Worm (Caenorhabditis elegans) whole organism, mixed stage, embryonic: ENCODE results near the gene F53F8.4.

Source experiments
- M03D4.4 ChIP-seq: sonication (generic microtip); optimal IDR thresholded peaks from 2 replicates; lab custom pipeline; 2017; ENCODE audit warnings: mild to moderate bottlenecking, missing genetic modification characterization, missing compliant biosample characterization
- bed-3 ChIP-seq: fragments of 200-800 bp; sonication (Bioruptor generic); optimal IDR thresholded peaks from 3 replicates; lab custom pipeline; 2018; ENCODE audit warnings: mild to moderate bottlenecking, missing genetic modification characterization, moderate library complexity, missing compliant biosample characterization
- blmp-1 ChIP-seq: fragments of 150-350 bp; optimal IDR thresholded peaks from 2 replicates; lab custom pipeline; 2014; ENCODE audit warnings: missing biosample characterization, missing genetic modification characterization
- ceh-39 ChIP-seq: fragments of 150-350 bp; optimal IDR thresholded peaks from 2 replicates; lab custom pipeline; 2014; ENCODE audit warnings: missing biosample characterization, missing genetic modification characterization
- ceh-43 ChIP-seq: fragments of 200-800 bp; sonication (Bioruptor generic); optimal IDR thresholded peaks from 2 replicates; lab custom pipeline; 2018; ENCODE audit warnings: mild to moderate bottlenecking, missing genetic modification characterization, moderate library complexity, missing compliant biosample characterization
- ceh-83 ChIP-seq: fragments of 200-800 bp; sonication (Bioruptor generic); optimal IDR thresholded peaks from 2 replicates; lab custom pipeline; 2018; ENCODE audit warnings: mild to moderate bottlenecking, missing genetic modification characterization, missing compliant biosample characterization
- ces-1 ChIP-seq: fragments of 150-350 bp; optimal IDR thresholded peaks from 2 replicates; lab custom pipeline; 2014; ENCODE audit warnings: missing biosample characterization, missing genetic modification reagents, missing genetic modification characterization
- cnd-1 ChIP-seq: fragments of 200-800 bp; sonication (Bioruptor generic); optimal IDR thresholded peaks from 2 replicates; lab custom pipeline; 2018; ENCODE audit warnings: mild to moderate bottlenecking, missing genetic modification characterization, missing compliant biosample characterization
- drap-1 ChIP-seq: fragments of 200-800 bp; sonication (Bioruptor generic); optimal IDR thresholded peaks from 3 replicates; lab custom pipeline; 2018; ENCODE audit warnings: mild to moderate bottlenecking, missing genetic modification characterization, missing compliant biosample characterization
- elt-1 ChIP-seq: sonication (generic microtip); optimal IDR thresholded peaks from 2 replicates; lab custom pipeline; 2017; ENCODE audit warnings: missing genetic modification characterization, mild to moderate bottlenecking, missing compliant biosample characterization, antibody characterized with exemption, moderate library complexity, borderline replicate concordance; ENCODE audit not compliant: insufficient read depth
- elt-3 ChIP-seq: fragments of 150-350 bp; optimal IDR thresholded peaks from 2 replicates; lab custom pipeline; 2014; ENCODE audit warnings: missing biosample characterization, missing genetic modification characterization
- flh-1 ChIP-seq: fragments of 200-800 bp; sonication (Bioruptor generic); optimal IDR thresholded peaks from 2 replicates; lab custom pipeline; 2018; ENCODE audit warnings: mild to moderate bottlenecking, missing genetic modification characterization, moderate library complexity, missing compliant biosample characterization
- ham-2 ChIP-seq: fragments of 200-800 bp; sonication (Bioruptor generic); optimal IDR thresholded peaks from 2 replicates; lab custom pipeline; 2018; ENCODE audit warnings: mild to moderate bottlenecking, missing genetic modification characterization, missing compliant biosample characterization
- hlh-1 ChIP-seq: fragments of 150-350 bp; optimal IDR thresholded peaks from 2 replicates; lab custom pipeline; 2014; ENCODE audit warnings: missing biosample characterization, missing genetic modification reagents, missing genetic modification characterization
- lin-13 ChIP-seq: fragments of 150-350 bp; optimal IDR thresholded peaks from 2 replicates; lab custom pipeline; 2014; ENCODE audit warnings: missing biosample characterization, missing genetic modification characterization
- lin-32 ChIP-seq: fragments of 200-800 bp; sonication (Bioruptor generic); optimal IDR thresholded peaks from 2 replicates; lab custom pipeline; 2018; ENCODE audit warnings: mild to moderate bottlenecking, missing genetic modification characterization, missing compliant biosample characterization
- lsy-2 ChIP-seq: fragments of 150-350 bp; optimal IDR thresholded peaks from 2 replicates; lab custom pipeline; 2014; ENCODE audit warnings: missing biosample characterization, missing genetic modification characterization
- mab-5 ChIP-seq: fragments of 150-350 bp; optimal IDR thresholded peaks from 2 replicates; lab custom pipeline; 2014; ENCODE audit warnings: missing biosample characterization, missing genetic modification characterization
- mep-1 ChIP-seq: fragments of 150-350 bp; optimal IDR thresholded peaks from 2 replicates; lab custom pipeline; 2017; ENCODE audit warnings: missing biosample characterization, missing genetic modification reagents, missing genetic modification characterization, inconsistent platforms
- mls-2 ChIP-seq: sonication (generic microtip); optimal IDR thresholded peaks from 2 replicates; lab custom pipeline; 2016; ENCODE audit warnings: mild to moderate bottlenecking, missing genetic modification characterization, moderate library complexity, missing compliant biosample characterization
- nhr-12 ChIP-seq: fragments of 150-350 bp; optimal IDR thresholded peaks from 2 replicates; lab custom pipeline; 2014; ENCODE audit warnings: missing biosample characterization, missing genetic modification characterization
- nhr-237 ChIP-seq: fragments of 150-350 bp; optimal IDR thresholded peaks from 2 replicates; lab custom pipeline; 2014; ENCODE audit warnings: missing biosample characterization, missing genetic modification characterization
- nhr-28 ChIP-seq: fragments of 150-350 bp; optimal IDR thresholded peaks from 2 replicates; lab custom pipeline; 2014; ENCODE audit warnings: missing biosample characterization, missing genetic modification characterization
- nhr-76 ChIP-seq: sonication (generic microtip); optimal IDR thresholded peaks from 2 replicates; lab custom pipeline; 2017; ENCODE audit warnings: missing biosample characterization, missing genetic modification characterization
- pha-4 ChIP-seq: fragments of 150-350 bp; optimal IDR thresholded peaks from 2 replicates; lab custom pipeline; 2018; ENCODE audit warnings: missing biosample characterization, missing genetic modification reagents, missing genetic modification characterization
- sem-2 ChIP-seq: fragments of 200-800 bp; sonication (Bioruptor generic); optimal IDR thresholded peaks from 2 replicates; lab custom pipeline; 2018; ENCODE audit warnings: mild to moderate bottlenecking, missing genetic modification characterization, missing compliant biosample characterization
- snpc-4 ChIP-seq: fragments of 150-350 bp; optimal IDR thresholded peaks from 2 replicates; lab custom pipeline; 2014; ENCODE audit warnings: missing biosample characterization, missing genetic modification characterization
- sptf-1 ChIP-seq: sonication (generic microtip); optimal IDR thresholded peaks from 2 replicates; lab custom pipeline; 2017; ENCODE audit warnings: mild to moderate bottlenecking, missing genetic modification characterization, moderate library complexity, missing compliant biosample characterization
- tbx-8 ChIP-seq: fragments of 200-800 bp; sonication (Bioruptor generic); optimal IDR thresholded peaks from 2 replicates; lab custom pipeline; 2018; ENCODE audit warnings: mild to moderate bottlenecking, missing genetic modification characterization, moderate library complexity, missing compliant biosample characterization
- unc-120 ChIP-seq: sonication (generic microtip); optimal IDR thresholded peaks from 2 replicates; lab custom pipeline; 2017; ENCODE audit warnings: missing genetic modification characterization, missing compliant biosample characterization; ENCODE audit not compliant: poor library complexity, severe bottlenecking
- unc-39 ChIP-seq: fragments of 150-350 bp; optimal IDR thresholded peaks from 2 replicates; lab custom pipeline; 2014; ENCODE audit warnings: missing biosample characterization, missing genetic modification characterization
- unc-62 ChIP-seq: fragments of 150-350 bp; optimal IDR thresholded peaks from 2 replicates; lab custom pipeline; 2014; ENCODE audit warnings: missing biosample characterization, missing genetic modification reagents, missing genetic modification characterization
- zip-8 ChIP-seq: fragments of 150-350 bp; optimal IDR thresholded peaks from 2 replicates; lab custom pipeline; 2014; ENCODE audit warnings: missing biosample characterization, missing genetic modification characterization
- ztf-11 ChIP-seq: fragments of 150-350 bp; optimal IDR thresholded peaks from 2 replicates; lab custom pipeline; 2014; ENCODE audit warnings: missing biosample characterization, missing genetic modification characterization

F53F8.4 gene

DNA sequence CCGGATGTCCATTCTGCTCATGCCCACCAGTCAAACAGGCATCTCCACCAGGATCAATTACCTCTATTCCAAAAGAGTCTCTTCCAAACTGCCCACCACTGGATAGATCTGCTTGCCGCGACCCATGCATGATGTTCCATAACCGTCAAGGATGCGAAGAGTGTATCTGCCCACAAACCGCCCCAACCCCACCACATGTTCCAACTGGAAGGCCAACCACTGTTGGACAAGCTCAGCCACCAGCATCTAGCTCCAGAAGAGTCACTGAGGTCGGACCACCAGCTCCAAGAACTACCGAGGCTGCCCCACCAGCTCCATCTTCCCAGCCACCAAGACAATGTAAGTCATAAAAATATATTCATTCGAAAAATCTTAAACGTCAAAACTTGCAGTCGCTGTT lies 20.9 kb downstream of the F53F8.4 start:
- TF ChIP-seq blmp-1 (tag; lab: Kevin White, UChicago), result no peak
- TF ChIP-seq lin-13 (tag; lab: Kevin White, UChicago), result no peak
- peak; percentile 14 for TF ChIP-seq sem-2
- no peak for TF ChIP-seq ces-1 (GFP tag; lab: Kevin White, UChicago)

DNA sequence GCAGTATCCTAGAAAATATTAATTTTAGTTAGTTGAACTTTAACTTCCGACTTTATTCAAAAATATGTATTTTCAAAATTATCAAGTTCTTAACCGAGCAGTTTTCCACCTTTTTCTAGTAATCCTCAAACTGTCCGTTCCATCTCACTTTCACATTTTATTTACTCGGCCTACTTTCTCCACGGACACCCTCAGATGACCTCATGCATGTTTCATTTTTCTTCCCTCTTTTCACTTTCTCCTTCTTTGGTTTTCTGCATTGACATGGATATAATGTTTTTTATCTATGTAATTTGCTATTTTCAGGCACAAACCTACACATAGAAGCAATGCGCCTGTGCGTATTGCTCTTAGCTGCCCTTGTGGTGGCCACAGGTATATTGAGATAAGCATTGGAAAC lies 24.6 kb downstream of the F53F8.4 start, which contains the start of gene mlt-11:
Gene mlt-11 (plus strand): TSS at position 301 of the 400 bp plus-strand sequence.
- no peak for TF ChIP-seq lsy-2 (tag; lab: Kevin White, UChicago)
- no peak for TF ChIP-seq ceh-83 (GFP tag; lab: Kevin White, UChicago)
- TF ChIP-seq flh-1 (GFP tag; lab: Kevin White, UChicago), result no peak
- no peak for TF ChIP-seq unc-120
- TF ChIP-seq elt-3 (tag; lab: Kevin White, UChicago), result no peak
- TF ChIP-seq unc-62 (GFP tag; lab: Kevin White, UChicago), result no peak
- no peak for TF ChIP-seq ztf-11 (tag; lab: Kevin White, UChicago)
- no peak for TF ChIP-seq mls-2 (tag; lab: Kevin White, UChicago)
- TF ChIP-seq sptf-1, result no peak
- TF ChIP-seq ces-1 (GFP tag; lab: Kevin White, UChicago), result no peak
- TF ChIP-seq elt-1, result no peak

DNA sequence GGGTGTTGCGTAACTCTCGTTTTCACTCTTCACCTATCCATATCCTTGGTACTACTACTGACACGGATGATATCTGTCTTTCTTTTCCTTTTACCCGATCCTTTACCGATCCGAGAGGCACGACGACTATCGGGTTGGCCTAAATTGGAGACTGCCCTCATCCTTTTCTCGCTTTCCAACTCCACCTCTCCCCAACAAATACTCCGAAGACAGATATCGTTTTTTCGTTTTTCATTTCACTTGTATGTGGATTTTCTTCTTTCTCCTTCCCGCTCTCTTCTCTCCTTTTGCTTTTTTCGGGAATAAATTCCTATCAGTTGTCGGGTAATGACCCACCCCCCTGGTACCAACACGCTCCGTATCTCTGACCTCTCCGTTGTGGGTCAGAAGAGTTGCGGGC lies 26.6 kb downstream of the F53F8.4 start:
- TF ChIP-seq nhr-76 (no peak), zip-8 (tag; lab: Kevin White, UChicago) (peak; percentile 54), blmp-1 (tag; lab: Kevin White, UChicago) (peak; percentile 84)

DNA sequence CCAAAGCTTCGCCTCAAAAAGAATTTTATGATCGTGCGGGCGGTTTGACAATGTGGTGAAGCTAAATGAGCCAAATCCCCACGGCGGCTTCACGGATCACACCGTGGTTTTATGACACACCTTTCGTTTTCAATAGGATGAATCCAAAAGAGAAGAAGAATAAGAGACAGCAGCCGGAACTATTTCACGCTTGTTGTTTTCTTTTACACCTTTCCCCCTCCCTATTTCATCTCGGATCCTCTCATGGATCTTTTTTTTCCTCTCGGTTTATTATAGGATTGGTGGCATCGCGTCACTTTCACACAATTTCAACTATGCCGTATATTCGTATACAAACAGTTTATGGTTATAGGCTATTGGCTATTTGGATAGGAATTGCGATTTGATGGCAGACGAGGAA lies 27.7 kb downstream of the F53F8.4 start:
- peak; percentile 18 for TF ChIP-seq blmp-1 (tag; lab: Kevin White, UChicago)
- no peak for TF ChIP-seq unc-62 (GFP tag; lab: Kevin White, UChicago)

DNA sequence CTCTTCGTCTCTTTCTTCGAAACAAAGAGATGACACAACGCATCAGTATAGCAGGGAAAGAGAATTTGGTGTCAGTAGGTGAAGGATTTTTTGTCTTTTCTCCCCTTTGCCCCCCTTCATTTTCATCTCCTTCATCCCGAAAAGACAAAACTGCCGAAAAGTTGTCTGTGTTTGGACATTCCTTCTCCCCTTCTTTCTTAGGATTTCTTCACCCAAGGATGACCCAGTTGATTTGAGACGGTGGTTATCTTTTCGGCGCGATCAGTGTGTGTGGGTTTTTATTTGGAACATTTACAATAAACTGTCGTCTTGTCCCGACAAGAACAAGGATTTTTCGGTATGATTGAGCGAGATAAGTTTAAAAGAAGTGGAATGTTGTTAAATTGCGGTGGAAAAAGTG lies 29.0 kb downstream of the F53F8.4 start:
- no peak for TF ChIP-seq lin-32 (GFP tag; lab: Kevin White, UChicago)
- peak; percentile 25 for TF ChIP-seq elt-1

DNA sequence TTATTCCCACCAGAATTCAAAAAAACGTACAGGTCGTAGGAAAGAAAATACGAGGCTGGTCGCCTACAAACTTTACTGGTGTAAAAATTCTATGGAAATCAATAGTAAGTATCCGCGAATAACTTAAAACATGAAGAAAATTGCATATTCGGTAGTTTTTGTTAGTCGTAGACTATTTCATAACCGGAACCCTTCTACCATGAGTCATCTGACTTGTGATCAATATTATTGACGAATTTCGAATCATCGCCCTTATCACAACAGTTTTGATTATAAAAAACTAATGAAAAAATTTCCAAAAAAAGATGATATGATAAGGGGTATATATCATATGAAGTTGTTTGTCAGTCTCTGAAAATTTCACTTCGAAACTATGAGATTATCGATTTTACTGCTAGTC lies 31.5 kb downstream of the F53F8.4 start, which contains the start of gene W01F3.2:
Gene W01F3.2 (plus strand): TSS at position 301 of the 400 bp plus-strand sequence.
- no peak for TF ChIP-seq ceh-39 (tag; lab: Kevin White, UChicago)
- TF ChIP-seq ham-2, result no peak
- no peak for TF ChIP-seq ceh-83 (GFP tag; lab: Kevin White, UChicago)
- TF ChIP-seq sem-2, result no peak
- no peak for TF ChIP-seq blmp-1 (tag; lab: Kevin White, UChicago)
- TF ChIP-seq lsy-2 (tag; lab: Kevin White, UChicago), result no peak
- TF ChIP-seq unc-62 (GFP tag; lab: Kevin White, UChicago), result no peak
- TF ChIP-seq mep-1 (tag; lab: Kevin White, UChicago), result no peak
- TF ChIP-seq elt-3 (tag; lab: Kevin White, UChicago), result no peak
- no peak for TF ChIP-seq snpc-4 (tag; lab: Kevin White, UChicago)
- no peak for TF ChIP-seq hlh-1 (tag; lab: Kevin White, UChicago)
- no peak for TF ChIP-seq tbx-8 (GFP tag; lab: Kevin White, UChicago)

DNA sequence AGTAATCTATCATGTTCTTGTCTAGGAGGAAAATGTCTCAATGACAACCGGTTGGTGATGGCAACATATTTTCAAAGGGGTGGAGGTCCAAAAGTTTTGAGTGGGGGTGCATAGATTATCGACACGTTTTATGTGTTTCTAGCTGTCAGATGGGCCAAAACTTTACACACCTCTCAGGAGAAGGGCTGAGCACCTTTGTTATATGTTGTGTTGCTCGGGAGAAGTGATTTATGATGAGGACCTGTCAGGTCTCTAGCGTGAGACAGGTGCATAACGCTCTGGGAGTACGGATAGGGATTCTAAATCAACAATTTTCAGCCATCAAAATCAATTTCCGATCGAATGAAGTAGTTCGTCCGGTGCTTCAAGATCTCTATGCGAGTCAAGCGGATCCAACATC lies 34.9 kb downstream of the F53F8.4 start:
- TF ChIP-seq lin-32 (GFP tag; lab: Kevin White, UChicago) (no peak), hlh-1 (tag; lab: Kevin White, UChicago) (peak; percentile 65), cnd-1 (peak; percentile 1), mab-5 (tag; lab: Kevin White, UChicago) (peak; percentile 69), nhr-12 (tag; lab: Kevin White, UChicago) (no peak), ceh-43 (no peak), snpc-4 (tag; lab: Kevin White, UChicago) (no peak), unc-39 (tag; lab: Kevin White, UChicago) (no peak), tbx-8 (GFP tag; lab: Kevin White, UChicago) (no peak), nhr-28 (tag; lab: Kevin White, UChicago) (no peak), mls-2 (tag; lab: Kevin White, UChicago) (no peak), bed-3 (no peak), ces-1 (GFP tag; lab: Kevin White, UChicago) (no peak), pha-4 (tag; lab: Kevin White, UChicago) (no peak), nhr-237 (tag; lab: Kevin White, UChicago) (no peak), sem-2 (no peak), lin-13 (tag; lab: Kevin White, UChicago) (no peak), lsy-2 (tag; lab: Kevin White, UChicago) (no peak), ceh-39 (tag; lab: Kevin White, UChicago) (no peak), drap-1 (no peak), elt-3 (tag; lab: Kevin White, UChicago) (no peak), unc-120 (no peak), ham-2 (no peak), ztf-11 (tag; lab: Kevin White, UChicago) (no peak), elt-1 (no peak), zip-8 (tag; lab: Kevin White, UChicago) (no peak), unc-62 (GFP tag; lab: Kevin White, UChicago) (peak; percentile 86), M03D4.4 (tag; lab: Kevin White, UChicago) (no peak), ceh-83 (GFP tag; lab: Kevin White, UChicago) (no peak), nhr-76 (no peak)
